Fruit fly (Drosophila melanogaster): ENCODE measurements around the gene CG34456.
A peak's percentile ranks its signal among the peaks of the same experiment; 100 is the strongest.

The CG34456 gene

DNA sequence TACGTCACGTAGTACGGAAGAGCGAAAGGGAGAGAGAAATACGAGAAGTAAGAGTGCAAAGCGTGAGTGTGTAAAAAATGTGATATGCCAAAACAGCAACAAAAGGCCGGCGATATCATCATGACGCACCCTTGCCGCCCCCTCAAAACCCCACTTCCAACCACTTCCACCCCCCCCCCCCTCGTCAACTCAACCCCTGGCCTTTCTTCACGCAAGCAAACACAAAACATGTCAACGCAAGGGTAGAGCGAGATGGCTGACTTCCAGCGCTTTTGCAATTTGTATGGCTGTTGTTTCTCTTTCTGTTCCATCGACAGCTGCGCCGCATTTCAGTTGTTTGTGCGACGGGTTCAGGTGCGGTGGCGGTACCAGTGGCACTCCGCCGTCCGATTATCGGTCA lies 26.2 kb upstream of the CG34456 start (continued):
- TF ChIP-seq cato (GFP tag; optimal IDR thresholded peaks at IDR 0.05; ENCODE audit: borderline replicate concordance): no peak
- no peak for TF ChIP-seq ems (GFP tag; optimal IDR thresholded peaks at IDR 0.05)
- no peak for TF ChIP-seq cg (GFP tag; optimal IDR thresholded peaks at IDR 0.05)
- TF ChIP-seq sqz (GFP tag; optimal IDR thresholded peaks at IDR 0.05): no peak
- peak; percentile 46; the same call in 1 of the 2 replicates for TF ChIP-seq klu (GFP tag; IDR thresholded peaks at IDR 0.05)
- TF ChIP-seq Trl (optimal IDR thresholded peaks at IDR 0.05): peak; percentile 34 to 43
- no peak for TF ChIP-seq Trl (GFP tag; optimal IDR thresholded peaks at IDR 0.05)
- TF ChIP-seq vfl (GFP tag; optimal IDR thresholded peaks at IDR 0.05): no peak
- no peak for TF ChIP-seq sim (GFP tag; IDR thresholded peaks at IDR 0.05)
- no peak for TF ChIP-seq slp2 (GFP tag; optimal IDR thresholded peaks at IDR 0.05)
- TF ChIP-seq abd-A (tag; optimal IDR thresholded peaks at IDR 0.05): peak; percentile 43
- no peak for TF ChIP-seq phol (tag; optimal IDR thresholded peaks at IDR 0.05)
- TF ChIP-seq caup (GFP tag; optimal IDR thresholded peaks at IDR 0.05; ENCODE audit: severe bottlenecking): peak; percentile 10
- no peak for TF ChIP-seq Dip2 (GFP tag; IDR thresholded peaks at IDR 0.05)
- TF ChIP-seq CG17612 (GFP tag; IDR thresholded peaks at IDR 0.05): no peak
- no peak for TF ChIP-seq CG8478 (optimal IDR thresholded peaks at IDR 0.05)
- TF ChIP-seq CG13287 (GFP tag; IDR thresholded peaks at IDR 0.05; ENCODE audit: partially characterized antibody): no peak
- no peak for TF ChIP-seq Max (GFP tag; optimal IDR thresholded peaks at IDR 0.05)
- no peak for TF ChIP-seq CG12299 (tag; optimal IDR thresholded peaks at IDR 0.05)
- no peak for TF ChIP-seq E2f1 (GFP tag; IDR thresholded peaks at IDR 0.05)
- TF ChIP-seq CG1233 (GFP tag; optimal IDR thresholded peaks at IDR 0.05): no peak
- no peak for TF ChIP-seq ewg (GFP tag; optimal IDR thresholded peaks at IDR 0.05)
- no peak for TF ChIP-seq tin (GFP tag; optimal IDR thresholded peaks at IDR 0.05)
- no peak for TF ChIP-seq CG9817 (tag; optimal IDR thresholded peaks at IDR 0.05)
- no peak for TF ChIP-seq jumu (GFP tag; optimal IDR thresholded peaks at IDR 0.05)
- no peak for TF ChIP-seq CG8924 (tag; optimal IDR thresholded peaks at IDR 0.05)
- TF ChIP-seq sens-2 (GFP tag; IDR thresholded peaks at IDR 0.05): no peak
- TF ChIP-seq ken (GFP tag; IDR thresholded peaks at IDR 0.05): no peak
- TF ChIP-seq mld (GFP tag; IDR thresholded peaks at IDR 0.05; ENCODE audit: partially characterized antibody): no peak
- TF ChIP-seq Kr (GFP tag; optimal IDR thresholded peaks at IDR 0.05): no peak
- TF ChIP-seq HLHmδ (GFP tag; optimal IDR thresholded peaks at IDR 0.05): no peak
- TF ChIP-seq CG11695 (GFP tag; IDR thresholded peaks at IDR 0.05): no peak
- no peak for TF ChIP-seq CG12942 (GFP tag; optimal IDR thresholded peaks at IDR 0.05)

DNA sequence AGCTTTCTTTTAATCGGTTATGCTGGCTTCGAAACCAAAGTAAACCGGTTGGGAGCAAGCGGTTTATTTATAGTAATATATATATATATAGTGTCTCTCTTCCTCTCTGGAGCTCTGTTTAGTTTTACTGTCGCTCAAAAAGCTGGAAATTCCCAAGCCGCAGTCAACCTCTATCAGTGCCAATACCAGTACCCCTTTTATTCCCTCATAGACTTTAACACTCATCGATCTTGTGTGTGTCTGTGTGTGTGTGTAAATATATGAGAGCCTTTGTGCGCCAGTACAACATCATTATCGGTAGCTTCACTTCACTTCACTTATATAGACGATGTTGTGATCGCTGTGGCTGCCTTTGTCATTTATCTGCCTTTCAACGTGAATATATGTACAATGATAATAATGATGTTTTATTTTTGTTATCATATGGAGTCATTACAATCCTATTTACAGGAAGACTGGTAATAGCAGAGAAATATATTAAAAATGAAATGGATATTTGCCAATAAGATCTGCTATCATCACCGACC lies 23.9 kb upstream of the CG34456 start:
- TF ChIP-seq Trl (optimal IDR thresholded peaks at IDR 0.05) (peak; percentile 7 to 32), Trl (GFP tag; optimal IDR thresholded peaks at IDR 0.05) (no peak), nom (GFP tag; optimal IDR thresholded peaks at IDR 0.05) (peak; percentile 34), Six4 (GFP tag; optimal IDR thresholded peaks at IDR 0.05) (no peak), CG7556 (GFP tag; optimal IDR thresholded peaks at IDR 0.05) (no peak), Med (GFP tag) (peak; percentile 50), CG3995 (GFP tag; optimal IDR thresholded peaks at IDR 0.05) (peak; percentile 27), abd-A (tag; optimal IDR thresholded peaks at IDR 0.05) (no peak), CG9727 (GFP tag; optimal IDR thresholded peaks at IDR 0.05) (no peak), ken (GFP tag; IDR thresholded peaks at IDR 0.05) (no peak), Sry-δ (GFP tag; optimal IDR thresholded peaks at IDR 0.05) (no peak), Kr (GFP tag; optimal IDR thresholded peaks at IDR 0.05) (no peak), CG1647 (GFP tag; optimal IDR thresholded peaks at IDR 0.05) (no peak), CG12769 (tag; optimal IDR thresholded peaks at IDR 0.05) (peak; percentile 63), CG12155 (GFP tag; optimal IDR thresholded peaks at IDR 0.05) (no peak), tgo (GFP tag; IDR thresholded peaks at IDR 0.05) (no peak), CG2202 (tag; optimal IDR thresholded peaks at IDR 0.05) (no peak), CG6683 (GFP tag; optimal IDR thresholded peaks at IDR 0.05) (no peak), psq (GFP tag; optimal IDR thresholded peaks at IDR 0.05) (no peak), CG17359 (tag; optimal IDR thresholded peaks at IDR 0.05) (no peak), tna (GFP tag; IDR thresholded peaks at IDR 0.05; ENCODE audit: partially characterized antibody) (no peak), cg (GFP tag; optimal IDR thresholded peaks at IDR 0.05) (peak; percentile 49)

Measured in whole organism, embryonic.